Worm (Caenorhabditis elegans) whole organism, L4 larva: ENCODE data around the gene K06A4.10.

Experiments used
- R02D3.7 ChIP-seq: fragments of 150-350 bp; sonication (generic microtip); optimal IDR thresholded peaks from 3 replicates; lab custom pipeline; 2014; ENCODE audit warnings: missing biosample characterization, missing genetic modification characterization
- T20F7.1 ChIP-seq: fragments of 200-800 bp; sonication (Bioruptor generic); optimal IDR thresholded peaks from 2 replicates; lab custom pipeline; 2018; ENCODE audit warnings: mild to moderate bottlenecking, missing genetic modification characterization, missing compliant biosample characterization
- Y75B8A.6 ChIP-seq: fragments of 200-800 bp; sonication (Bioruptor generic); IDR thresholded peaks from 2 replicates; pipeline ENCODE4 v1.3.6; 2022; ENCODE audit warnings: missing genetic modification reagents, missing genetic modification characterization, missing compliant biosample characterization
- hlh-30 ChIP-seq: sonication (generic microtip); optimal IDR thresholded peaks from 2 replicates; lab custom pipeline; 2017; ENCODE audit warnings: antibody characterized with exemption, mild to moderate bottlenecking, missing genetic modification characterization, missing compliant biosample characterization; ENCODE audit not compliant: insufficient read depth
- jun-1 ChIP-seq: fragments of 150-350 bp; optimal IDR thresholded peaks from 2 replicates; lab custom pipeline; 2014; ENCODE audit warnings: missing biosample characterization, missing genetic modification reagents, missing genetic modification characterization
- lsy-2 ChIP-seq, 2 experiments: fragments of 150-350 bp in 1 of 2; sonication (generic microtip) in 1 of 2; optimal IDR thresholded peaks; 2 replicates each; lab custom pipeline; 2014 to 2017; ENCODE audit warnings: missing biosample characterization in 2 of 2, missing genetic modification characterization in 2 of 2
- nhr-77 ChIP-seq: fragments of 150-350 bp; optimal IDR thresholded peaks from 2 replicates; lab custom pipeline; 2014; ENCODE audit warnings: missing biosample characterization, missing genetic modification characterization
- skn-1 ChIP-seq: fragments of 150-350 bp; optimal IDR thresholded peaks from 2 replicates; lab custom pipeline; 2014; ENCODE audit warnings: missing biosample characterization, missing genetic modification characterization
- snpc-4 ChIP-seq: fragments of 150-350 bp; optimal IDR thresholded peaks from 2 replicates; lab custom pipeline; 2014; ENCODE audit warnings: missing biosample characterization, missing genetic modification characterization
- unc-39 ChIP-seq: sonication (generic microtip); optimal IDR thresholded peaks from 2 replicates; lab custom pipeline; 2017; ENCODE audit warnings: missing biosample characterization, missing genetic modification characterization
- unc-62 ChIP-seq, 3 experiments: fragments of 150-350 bp in 1 of 3; sonication (generic microtip); optimal IDR thresholded peaks in 2 of 3; peaks in 1 of 3; 1 replicate in 1 of 3; 2 replicates in 2 of 3; lab custom pipeline; 2014 to 2017; ENCODE audit warnings: missing biosample characterization in 3 of 3, missing genetic modification characterization in 3 of 3, missing genetic modification reagents in 3 of 3, missing genotype in 1 of 3
- ztf-11 ChIP-seq: fragments of 150-350 bp; optimal IDR thresholded peaks from 2 replicates; lab custom pipeline; 2014; ENCODE audit warnings: missing biosample characterization, missing genetic modification characterization

ce11 chrV:9457535-9457934 lies 32.1 kb downstream of the K06A4.10 start:
- peak in 1 of 2 experiments; percentile 94 for TF ChIP-seq unc-62 (GFP tag; optimal IDR thresholded peaks at IDR 0.05 in 1 of 2; lab: Kevin White, UChicago)
- no peak for TF ChIP-seq unc-62 (tag; optimal IDR thresholded peaks at IDR 0.05; lab: Kevin White, UChicago)
- TF ChIP-seq snpc-4 (tag; lab: Kevin White, UChicago), result no peak
- no peak for TF ChIP-seq jun-1
- no peak for TF ChIP-seq Y75B8A.6 (GFP tag; lab: Robert Waterston, UW)
- TF ChIP-seq skn-1 (tag; lab: Kevin White, UChicago), result no peak
- TF ChIP-seq R02D3.7 (tag; lab: Kevin White, UChicago), result no peak
- TF ChIP-seq unc-39 (tag; lab: Kevin White, UChicago), result no peak
- TF ChIP-seq lsy-2 (tag; optimal IDR thresholded peaks at IDR 0.05; lab: Kevin White, UChicago), result no peak
- no peak for TF ChIP-seq T20F7.1 (GFP tag; lab: Kevin White, UChicago)
- no peak for TF ChIP-seq hlh-30 (tag; lab: Kevin White, UChicago)
- TF ChIP-seq nhr-77 (tag; lab: Kevin White, UChicago), result no peak
- TF ChIP-seq ztf-11, result no peak
